In the genomic region with DNA sequence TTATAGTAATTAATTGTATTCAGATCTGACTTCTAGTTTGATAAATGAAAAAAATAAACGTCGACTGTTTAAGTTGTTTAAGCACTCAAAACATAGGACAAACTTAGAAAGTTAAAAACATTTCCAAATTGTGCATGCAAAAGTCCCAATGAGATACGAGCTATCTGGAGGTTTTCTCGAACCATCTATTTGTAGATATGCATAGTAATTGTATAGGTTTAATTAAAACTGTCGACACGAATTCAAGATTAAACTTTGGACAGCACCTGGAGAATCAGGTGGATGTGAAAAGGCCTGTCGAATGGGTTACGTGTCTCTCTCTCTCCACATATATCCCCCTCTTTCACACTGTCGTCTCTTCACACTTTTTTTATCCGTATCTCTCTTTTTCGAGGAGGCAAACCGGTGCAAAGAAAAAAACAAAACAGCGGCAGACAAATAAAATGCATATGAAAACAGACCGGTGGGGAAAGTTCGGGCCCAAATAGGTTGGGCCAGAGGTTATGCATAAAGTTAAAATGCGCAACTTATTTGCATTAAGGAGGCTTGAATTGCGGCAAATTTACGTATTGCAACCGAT, we compare ENCODE assay signal across 5 fruit fly cellular contexts.
A peak's percentile ranks its signal among the peaks of the same experiment; 100 is the strongest.
TF ChIP-seq lines count a peak whose summit lies in the region.

No protein-coding gene starts in this region.

- TF ChIP-seq CTCF in whole organism, embryonic (GFP tag; optimal IDR thresholded peaks at IDR 0.05; lab: Kevin White, UChicago): no peak

TF ChIP-seq in whole organism, adult, 20 proteins besides CTCF, POLR2A, EP300 and RAD21:
- TF ChIP-seq CG12768 (GFP tag; optimal IDR thresholded peaks at IDR 0.05; lab: Kevin White, UChicago) (peak; percentile 26), CG5204 (GFP tag; optimal IDR thresholded peaks at IDR 0.05; lab: Kevin White, UChicago) (no peak), kay (GFP tag; lab: Kevin White, UChicago; ENCODE audit: borderline replicate concordance) (peak; percentile 92), CG7101 (tag; optimal IDR thresholded peaks at IDR 0.05; lab: Kevin White, UChicago) (no peak), Hr96 (GFP tag; optimal IDR thresholded peaks at IDR 0.05; lab: Kevin White, UChicago) (no peak), cic (GFP tag; optimal IDR thresholded peaks at IDR 0.05; lab: Kevin White, UChicago) (no peak), CG11617 (GFP tag; optimal IDR thresholded peaks at IDR 0.05; lab: Kevin White, UChicago) (no peak), Clk (GFP tag; optimal IDR thresholded peaks at IDR 0.05; lab: Kevin White, UChicago) (no peak), CG33017 (tag; optimal IDR thresholded peaks at IDR 0.05; lab: Kevin White, UChicago) (no peak)

TF ChIP-seq in whole organism, embryonic, 481 proteins besides CTCF, POLR2A, EP300 and RAD21 (continues in another document):
- TF ChIP-seq Sin3A (optimal IDR thresholded peaks at IDR 0.05; lab: Kevin White, UChicago) (no peak), Drgx (GFP tag; IDR thresholded peaks at IDR 0.05; lab: Robert Waterston, UW) (0 out of 2 replicates have a peak, but pooled peaks have one; percentile 24), Bteb2 (GFP tag; optimal IDR thresholded peaks at IDR 0.05; lab: Kevin White, UChicago) (no peak), Trl (optimal IDR thresholded peaks at IDR 0.05; lab: Kevin White, UChicago) (peak in 1 of 2 experiments; percentile 34), Trl (GFP tag; optimal IDR thresholded peaks at IDR 0.05; lab: Kevin White, UChicago) (no peak), mld (GFP tag; IDR thresholded peaks at IDR 0.05; lab: Robert Waterston, UW; ENCODE audit: partially characterized antibody) (no peak), hkb (optimal IDR thresholded peaks at IDR 0.05; lab: Kevin White, UChicago) (no peak), hkb (GFP tag; IDR thresholded peaks at IDR 0.05; lab: Robert Waterston, UW) (no peak), bsh (GFP tag; optimal IDR thresholded peaks at IDR 0.05; lab: Kevin White, UChicago) (peak in 1 of 2 experiments; percentile 65), Awh (GFP tag; IDR thresholded peaks at IDR 0.05; lab: Robert Waterston, UW) (0 out of 2 replicates have a peak, but pooled peaks have one; percentile 16), HmgD (GFP tag; optimal IDR thresholded peaks at IDR 0.05; lab: Kevin White, UChicago) (no peak), nom (GFP tag; optimal IDR thresholded peaks at IDR 0.05; lab: Kevin White, UChicago) (peak; percentile 93), D19B (GFP tag; optimal IDR thresholded peaks at IDR 0.05; lab: Kevin White, UChicago) (no peak), CG1792 (GFP tag; optimal IDR thresholded peaks at IDR 0.05; lab: Kevin White, UChicago) (no peak), CG32772 (GFP tag; IDR thresholded peaks at IDR 0.05; lab: Robert Waterston, UW) (0 out of 2 replicates have a peak, but pooled peaks have one; percentile 16), exex (tag; optimal IDR thresholded peaks at IDR 0.05; lab: Kevin White, UChicago) (peak; percentile 50), sqz (GFP tag; optimal IDR thresholded peaks at IDR 0.05; lab: Kevin White, UChicago) (peak; percentile 23), CkIIα-i1 (GFP tag; IDR thresholded peaks at IDR 0.05; lab: Robert Waterston, UW) (no peak)

TF ChIP-seq in whole organism, prepupa, 60 proteins besides CTCF, POLR2A, EP300 and RAD21 (continues in another document):
- TF ChIP-seq CG10669 (GFP tag; optimal IDR thresholded peaks at IDR 0.05; lab: Kevin White, UChicago) (peak; percentile 59), CG8319 (GFP tag; optimal IDR thresholded peaks at IDR 0.05; lab: Kevin White, UChicago) (no peak), Gug (GFP tag; IDR thresholded peaks at IDR 0.05; lab: Robert Waterston, UW) (no peak), Hr4 (GFP tag; optimal IDR thresholded peaks at IDR 0.05; lab: Kevin White, UChicago) (no peak), CG7368 (GFP tag; optimal IDR thresholded peaks at IDR 0.05; lab: Kevin White, UChicago) (peak; percentile 19), CG6808 (GFP tag; optimal IDR thresholded peaks at IDR 0.05; lab: Kevin White, UChicago) (peak; percentile 78), Ets96B (tag; optimal IDR thresholded peaks at IDR 0.05; lab: Kevin White, UChicago) (peak; percentile 47), CG8632 (GFP tag; optimal IDR thresholded peaks at IDR 0.05; lab: Kevin White, UChicago) (no peak), fd85E (GFP tag; optimal IDR thresholded peaks at IDR 0.05; lab: Kevin White, UChicago) (no peak), CG6792 (GFP tag; optimal IDR thresholded peaks at IDR 0.05; lab: Kevin White, UChicago) (no peak), Ets21C (GFP tag; optimal IDR thresholded peaks at IDR 0.05; lab: Kevin White, UChicago) (no peak), CG31627 (GFP tag; optimal IDR thresholded peaks at IDR 0.05; lab: Kevin White, UChicago) (no peak), Eip75B (GFP tag; optimal IDR thresholded peaks at IDR 0.05; lab: Kevin White, UChicago) (no peak), acj6 (GFP tag; optimal IDR thresholded peaks at IDR 0.05; lab: Kevin White, UChicago) (no peak), Lpt (GFP tag; optimal IDR thresholded peaks at IDR 0.05; lab: Kevin White, UChicago) (peak; percentile 26), pdm3 (GFP tag; optimal IDR thresholded peaks at IDR 0.05; lab: Kevin White, UChicago) (no peak), CG16779 (tag; optimal IDR thresholded peaks at IDR 0.05; lab: Kevin White, UChicago) (peak; percentile 6), Eip78C (GFP tag; lab: Kevin White, UChicago) (no peak), Sox15 (GFP tag; optimal IDR thresholded peaks at IDR 0.05; lab: Kevin White, UChicago) (no peak), Eip93F (GFP tag; optimal IDR thresholded peaks at IDR 0.05; lab: Kevin White, UChicago) (peak; percentile 44), CG9139 (GFP tag; optimal IDR thresholded peaks at IDR 0.05; lab: Kevin White, UChicago) (peak; percentile 67)

TF ChIP-seq in whole organism, pupa, 21 proteins besides CTCF, POLR2A, EP300 and RAD21 (continues in another document):
- no peak for TF ChIP-seq Pif1B (GFP tag; optimal IDR thresholded peaks at IDR 0.05; lab: Kevin White, UChicago)
- TF ChIP-seq CG13204 (GFP tag; optimal IDR thresholded peaks at IDR 0.05; lab: Kevin White, UChicago): peak; percentile 61
- peak; percentile 45; the same call in 1 of the 3 replicates for TF ChIP-seq fd96Ca (GFP tag; IDR thresholded peaks at IDR 0.05; lab: Robert Waterston, UW)
- peak; percentile 81 for TF ChIP-seq CG12605 (GFP tag; IDR thresholded peaks at IDR 0.05; lab: Robert Waterston, UW)
- peak; percentile 3 for TF ChIP-seq Pif1A (GFP tag; optimal IDR thresholded peaks at IDR 0.05; lab: Kevin White, UChicago)
- peak; percentile 53 for TF ChIP-seq CG8301 (tag; optimal IDR thresholded peaks at IDR 0.05; lab: Kevin White, UChicago)
- TF ChIP-seq CG4496 (GFP tag; IDR thresholded peaks at IDR 0.05; lab: Robert Waterston, UW): peak; percentile 50; the same call in 1 of the 3 replicates
- TF ChIP-seq Snoo (tag; optimal IDR thresholded peaks at IDR 0.05; lab: Kevin White, UChicago): no peak
- 0 out of 2 replicates have a peak, but pooled peaks have one; percentile 26 for TF ChIP-seq rn (GFP tag; IDR thresholded peaks at IDR 0.05; lab: Robert Waterston, UW)
- peak; percentile 84 for TF ChIP-seq gl (tag; optimal IDR thresholded peaks at IDR 0.05; lab: Kevin White, UChicago)
- TF ChIP-seq EcR (GFP tag; optimal IDR thresholded peaks at IDR 0.05; lab: Kevin White, UChicago): no peak
- TF ChIP-seq CG9948 (tag; optimal IDR thresholded peaks at IDR 0.05; lab: Kevin White, UChicago): peak; percentile 36
- TF ChIP-seq CG34367 (tag; optimal IDR thresholded peaks at IDR 0.05; lab: Kevin White, UChicago): peak; percentile 63
- peak; percentile 56 for TF ChIP-seq CG14655 (GFP tag; optimal IDR thresholded peaks at IDR 0.05; lab: Kevin White, UChicago)
- TF ChIP-seq CG15710 (tag; optimal IDR thresholded peaks at IDR 0.05; lab: Kevin White, UChicago): peak; percentile 55
- peak; percentile 26; the same call in 1 of the 2 replicates for TF ChIP-seq Ets98B (GFP tag; IDR thresholded peaks at IDR 0.05; lab: Robert Waterston, UW)
- TF ChIP-seq D1 (tag; optimal IDR thresholded peaks at IDR 0.05; lab: Kevin White, UChicago): no peak
- no peak for TF ChIP-seq CG10348 (GFP tag; IDR thresholded peaks at IDR 0.05; lab: Robert Waterston, UW)
- peak; percentile 52 for TF ChIP-seq CG8159 (tag; optimal IDR thresholded peaks at IDR 0.05; lab: Kevin White, UChicago)
- peak; percentile 41 for TF ChIP-seq CG17806 (tag; optimal IDR thresholded peaks at IDR 0.05; lab: Kevin White, UChicago)

TF ChIP-seq in whole organism, wandering third instar larva, 38 proteins besides CTCF, POLR2A, EP300 and RAD21:
- no peak for TF ChIP-seq dl (GFP tag; optimal IDR thresholded peaks at IDR 0.05; lab: Kevin White, UChicago; ENCODE audit: insufficient read depth in 1 of 2, partially characterized antibody in 2 of 2)
- TF ChIP-seq Dif (GFP tag; optimal IDR thresholded peaks at IDR 0.05; lab: Kevin White, UChicago; ENCODE audit: partially characterized antibody): peak; percentile 22
- no peak for TF ChIP-seq lola (GFP tag; optimal IDR thresholded peaks at IDR 0.05; lab: Kevin White, UChicago)
- TF ChIP-seq Myc (optimal IDR thresholded peaks at IDR 0.05; lab: Kevin White, UChicago): no peak
- TF ChIP-seq tai (GFP tag; optimal IDR thresholded peaks at IDR 0.05; lab: Kevin White, UChicago): no peak
- TF ChIP-seq CG9705 (GFP tag; optimal IDR thresholded peaks at IDR 0.05; lab: Kevin White, UChicago): no peak
- TF ChIP-seq br (GFP tag; optimal IDR thresholded peaks at IDR 0.05; lab: Kevin White, UChicago): no peak
- no peak for TF ChIP-seq foxo (GFP tag; optimal IDR thresholded peaks at IDR 0.05; lab: Kevin White, UChicago)
- no peak for TF ChIP-seq h (GFP tag; optimal IDR thresholded peaks at IDR 0.05; lab: Kevin White, UChicago)
- no peak for TF ChIP-seq Jra (GFP tag; optimal IDR thresholded peaks at IDR 0.05; lab: Kevin White, UChicago)
- no peak for TF ChIP-seq N (GFP tag; optimal IDR thresholded peaks at IDR 0.05; lab: Kevin White, UChicago)
- no peak for TF ChIP-seq dmrt93B (GFP tag; optimal IDR thresholded peaks at IDR 0.05; lab: Kevin White, UChicago)
- no peak for TF ChIP-seq psq (GFP tag; optimal IDR thresholded peaks at IDR 0.05; lab: Kevin White, UChicago)
- TF ChIP-seq OdsH (GFP tag; optimal IDR thresholded peaks at IDR 0.05; lab: Kevin White, UChicago): no peak
- TF ChIP-seq jim (GFP tag; optimal IDR thresholded peaks at IDR 0.05; lab: Kevin White, UChicago): peak; percentile 56
- no peak for TF ChIP-seq Hr78 (GFP tag; optimal IDR thresholded peaks at IDR 0.05; lab: Kevin White, UChicago)
- TF ChIP-seq Abd-B (GFP tag; optimal IDR thresholded peaks at IDR 0.05; lab: Kevin White, UChicago): no peak
